Fruit fly (Drosophila melanogaster) Kc167 (cell line): Measurements from ENCODE around the gene Tango4.

ENCODE experiments used
- Myc ChIP-seq: fragments of >200 bp; optimal IDR thresholded peaks from 2 replicates; lab custom pipeline; 2017; ENCODE audit warnings: missing external identifiers
- psq ChIP-seq: fragments of >200 bp; optimal IDR thresholded peaks from 2 replicates; lab custom pipeline; 2017; ENCODE audit warnings: missing external identifiers
- ttk ChIP-seq: sonication (Bioruptor generic); optimal IDR thresholded peaks from 2 replicates; lab custom pipeline; 2017; ENCODE audit warnings: missing external identifiers

DNA sequence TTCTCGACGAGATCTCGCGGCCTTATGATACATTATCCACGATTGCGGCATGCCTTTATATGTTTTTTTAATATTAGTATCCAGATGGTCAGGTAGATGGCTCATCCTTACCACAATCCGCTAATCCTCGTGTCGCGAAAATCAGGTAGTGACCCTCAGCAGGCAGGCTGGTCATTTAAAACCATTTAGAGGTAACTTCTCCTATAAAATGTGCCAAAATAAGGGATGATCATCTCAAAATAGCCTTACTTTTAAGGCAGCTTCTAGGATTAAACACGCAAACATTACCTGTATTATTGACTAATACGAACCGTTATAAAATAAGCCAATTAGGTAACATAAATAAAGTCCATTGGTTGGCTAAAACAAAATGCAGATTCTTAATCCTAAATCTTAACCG is 32.0 kb upstream of the Tango4 start, which contains the start of gene tsg:
- TF ChIP-seq Myc (lab: Kevin White, UChicago) (no peak), ttk (no peak), psq (lab: Kevin White, UChicago) (no peak)
